Worm (Caenorhabditis elegans) whole organism, midembryonic: ENCODE measurements around the gene algn-9.

Experiments used
- flt-1 ChIP-seq: fragments of 200-800 bp; sonication (Bioruptor generic); IDR thresholded peaks from 2 replicates; pipeline ENCODE4 v1.3.6; 2022; ENCODE audit warnings: missing genetic modification characterization, missing compliant biosample characterization
- ref-1 ChIP-seq: fragments of 200-800 bp; sonication (Bioruptor generic); conservative IDR thresholded peaks from 2 replicates; pipeline ENCODE4 v1.3.6; 2022; ENCODE audit warnings: missing genetic modification reagents, missing genetic modification characterization, missing compliant biosample characterization
- ztf-29 ChIP-seq: fragments of 200-800 bp; sonication (Bioruptor generic); IDR thresholded peaks from 2 replicates; pipeline ENCODE4 v1.3.6; 2022; ENCODE audit warnings: missing genetic modification reagents, missing genetic modification characterization, missing compliant biosample characterization

DNA sequence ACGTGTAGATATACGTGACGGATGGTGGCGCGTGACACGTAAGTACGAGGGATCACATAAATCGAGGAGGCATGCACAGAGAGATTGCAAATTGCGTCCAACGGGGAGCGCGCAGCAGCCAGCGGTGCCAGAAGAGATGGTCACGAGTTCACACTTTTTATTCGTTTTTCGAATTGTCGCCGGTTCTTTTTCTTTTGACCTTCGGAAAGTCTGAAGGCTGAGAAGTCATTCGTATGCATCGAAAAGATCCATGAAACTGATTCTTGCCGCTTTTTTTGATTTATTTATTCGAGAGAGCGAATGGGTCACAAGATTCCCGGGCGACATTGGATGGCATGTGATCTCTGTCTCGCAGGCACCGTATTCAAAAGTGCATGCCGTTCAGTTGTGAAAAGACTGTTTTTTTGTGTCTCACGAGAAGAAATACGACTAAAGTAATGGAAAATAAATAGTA lies 25.1 kb upstream of the algn-9 start:
- TF ChIP-seq ztf-29 = no peak
- no peak for TF ChIP-seq ref-1 (GFP tag; lab: Robert Waterston, UW)
- TF ChIP-seq flt-1 (GFP tag; lab: Robert Waterston, UW) = 0 out of 2 replicates have a peak, but pooled peaks have one; percentile 41
